Worm (Caenorhabditis elegans): ENCODE measurements around the gene srt-45.

The srt-45 gene

DNA sequence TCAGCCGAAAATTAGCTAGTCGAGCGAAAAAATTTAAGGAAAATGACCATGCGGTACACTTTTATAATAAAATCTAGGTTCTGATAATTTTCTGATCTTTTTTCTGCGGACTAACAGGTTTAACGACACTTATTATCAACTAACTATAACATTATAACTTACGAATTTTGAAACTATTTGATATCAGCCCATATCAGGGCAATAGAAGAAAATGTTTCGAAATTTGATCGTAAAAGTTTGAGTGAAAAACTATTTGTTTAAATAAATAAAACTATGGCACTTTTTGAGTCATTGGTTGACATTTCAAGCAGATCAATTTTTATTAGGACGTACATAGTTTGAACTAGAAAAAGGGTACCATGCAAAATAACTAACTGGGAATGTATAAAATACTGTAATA lies 46.9 kb downstream of the srt-45 start, which contains the start of gene pcp-4:
pcp-4 (minus strand) TSS at position 197 of the 400 bp plus-strand sequence.
- TF ChIP-seq hmg-4 (GFP tag; optimal IDR thresholded peaks at IDR 0.05) (no peak), ama-1 (optimal IDR thresholded peaks at IDR 0.05) (no peak), flt-1 (GFP tag; IDR thresholded peaks at IDR 0.05) (no peak), tbx-11 (GFP tag; IDR thresholded peaks at IDR 0.05) (no peak), ceh-13 (GFP tag; optimal IDR thresholded peaks at IDR 0.05) (no peak), pes-1 (GFP tag; IDR thresholded peaks at IDR 0.05) (no peak), ceh-36 (tag; optimal IDR thresholded peaks at IDR 0.05) (no peak), F13C5.2 (tag; optimal IDR thresholded peaks at IDR 0.05) (no peak), ets-7 (tag; optimal IDR thresholded peaks at IDR 0.05) (no peak), tra-4 (tag; optimal IDR thresholded peaks at IDR 0.05) (no peak)

DNA sequence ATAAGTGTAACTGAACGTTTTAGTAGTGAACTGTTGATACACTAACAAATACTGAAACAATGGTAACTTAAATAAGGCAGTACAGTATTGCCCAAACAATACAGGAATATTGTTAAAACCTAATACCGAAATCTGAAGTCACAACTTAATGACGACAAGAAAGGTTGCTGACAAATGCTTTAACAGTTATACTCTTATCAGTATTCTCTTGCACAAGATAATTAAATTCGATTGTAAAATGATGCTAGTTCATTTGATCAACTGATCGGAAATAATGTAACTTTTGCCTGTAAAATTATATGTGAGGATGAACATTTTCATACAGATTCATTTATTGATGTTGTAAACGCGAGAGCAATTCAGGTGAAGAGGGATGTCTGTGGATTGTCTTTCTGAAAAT lies 47.7 kb downstream of the srt-45 start:
- no peak for TF ChIP-seq sea-1 (GFP tag; conservative IDR thresholded peaks at IDR 0.05)
- no peak for TF ChIP-seq ama-1 (optimal IDR thresholded peaks at IDR 0.05)
- no peak for TF ChIP-seq pes-1 (GFP tag; IDR thresholded peaks at IDR 0.05)
- no peak for TF ChIP-seq tbx-37 (GFP tag; conservative IDR thresholded peaks at IDR 0.05)
- TF ChIP-seq scrt-1 (GFP tag; IDR thresholded peaks at IDR 0.05): no peak
- TF ChIP-seq F13C5.2 (tag; optimal IDR thresholded peaks at IDR 0.05): no peak
- TF ChIP-seq hmbx-1 (tag; optimal IDR thresholded peaks at IDR 0.05): no peak
- no peak for TF ChIP-seq B0310.2 (tag; optimal IDR thresholded peaks at IDR 0.05)
- TF ChIP-seq tbx-11 (GFP tag; IDR thresholded peaks at IDR 0.05): no peak
- no peak for TF ChIP-seq hmg-4 (GFP tag; optimal IDR thresholded peaks at IDR 0.05)
- no peak for TF ChIP-seq ceh-36 (tag; optimal IDR thresholded peaks at IDR 0.05)
- TF ChIP-seq ets-7 (tag; optimal IDR thresholded peaks at IDR 0.05): no peak
- TF ChIP-seq tra-4 (tag; optimal IDR thresholded peaks at IDR 0.05): no peak
